Fruit fly (Drosophila melanogaster) whole organism, embryonic: ENCODE measurements around the gene Rab3GAP1.

ENCODE experiments used
- CG15514 ChIP-seq: fragments of 200-800 bp; sonication (Bioruptor generic); optimal IDR thresholded peaks from 3 replicates; lab custom pipeline; 2017; ENCODE audit warnings: missing biosample characterization, missing genetic modification characterization, mild to moderate bottlenecking, moderate library complexity, missing genetic modification reagents
- CG2199 ChIP-seq: fragments of 200-800 bp; sonication (Bioruptor generic); IDR thresholded peaks from 3 replicates; pipeline ENCODE4 v1.3.6; 2022; ENCODE audit warnings: missing biosample characterization, missing genetic modification characterization
- CG6791 ChIP-seq: fragments of 200-800 bp; sonication (Bioruptor generic); IDR thresholded peaks from 3 replicates; pipeline ENCODE4 v1.3.6; 2022; ENCODE audit warnings: missing biosample characterization, missing genetic modification characterization; ENCODE audit not compliant: partially characterized antibody
- CG8281 ChIP-seq: fragments of 200-800 bp; sonication (Bioruptor generic); optimal IDR thresholded peaks from 2 replicates; lab custom pipeline; 2018; ENCODE audit warnings: missing biosample characterization, mild to moderate bottlenecking, missing genetic modification characterization, moderate library complexity
- CG9727 ChIP-seq: fragments of 200-800 bp; sonication (Bioruptor generic); optimal IDR thresholded peaks from 3 replicates; lab custom pipeline; 2017; ENCODE audit warnings: missing biosample characterization, mild to moderate bottlenecking, missing genetic modification characterization
- MBD-R2 ChIP-seq: fragments of 200-800 bp; sonication (Bioruptor generic); IDR thresholded peaks from 2 replicates; pipeline ENCODE4 v1.3.6; 2022; ENCODE audit warnings: missing biosample characterization, missing genetic modification characterization
- Ravus ChIP-seq: fragments of 200-800 bp; sonication (Bioruptor generic); IDR thresholded peaks from 2 replicates; pipeline ENCODE4 v1.3.6; 2022; ENCODE audit warnings: missing biosample characterization, missing genetic modification characterization
- sens ChIP-seq: fragments of 200-800 bp; sonication (Bioruptor generic); peaks from one replicate; lab custom pipeline; 2016; ENCODE audit warnings: missing biosample characterization, missing genetic modification characterization

Gene Rab3GAP1

dm6 chr2L:1547860-1548259 lies 63.1 kb downstream of the Rab3GAP1 start:
- TF ChIP-seq CG15514 (GFP tag; lab: Kevin White, UChicago): no peak
- no peak for TF ChIP-seq CG2199 (GFP tag; lab: Robert Waterston, UW)
- TF ChIP-seq CG9727 (GFP tag; lab: Kevin White, UChicago): no peak
- TF ChIP-seq CG8281: peak; percentile 94
- TF ChIP-seq CG6791 (GFP tag; lab: Robert Waterston, UW): no peak
- no peak for TF ChIP-seq Ravus (GFP tag; lab: Robert Waterston, UW)
- TF ChIP-seq sens (GFP tag; lab: Kevin White, UChicago): peak; percentile 30
- TF ChIP-seq MBD-R2 (GFP tag; lab: Robert Waterston, UW): no peak
- TF ChIP-seq, all 482 proteins: peak for 2
